Fruit fly (Drosophila melanogaster): Measurements from ENCODE around the gene CG13614.

The CG13614 gene

dm6 chr3R:24367120-24367519, 2.2 kb upstream of the CG13614 start, which contains the start of gene CG42811:
TSS of gene CG42811 (minus strand) at chr3R:24367220.
- TF ChIP-seq yki (optimal IDR thresholded peaks at IDR 0.05) (no peak), Ets65A (GFP tag) (peak; percentile 5)

dm6 chr3R:24368064-24368463, 1.3 kb upstream of the CG13614 start, which contains the start of the genes CG42812 and CG33341:
TSS of gene CG42812 (minus strand) at chr3R:24368164.
TSS of gene CG33341 (plus strand) at chr3R:24368358.
- TF ChIP-seq maf-S (GFP tag; optimal IDR thresholded peaks at IDR 0.05) = no peak
- TF ChIP-seq CG6272 (GFP tag; IDR thresholded peaks at IDR 0.05) = no peak
- TF ChIP-seq tup (GFP tag; optimal IDR thresholded peaks at IDR 0.05) = no peak
- TF ChIP-seq slou (GFP tag; optimal IDR thresholded peaks at IDR 0.05) = no peak
- TF ChIP-seq TFAM (GFP tag; optimal IDR thresholded peaks at IDR 0.05) = no peak
- no peak for TF ChIP-seq trh (GFP tag; optimal IDR thresholded peaks at IDR 0.05)
- TF ChIP-seq gce (GFP tag; IDR thresholded peaks at IDR 0.05) = no peak
- TF ChIP-seq CG18619 (GFP tag; optimal IDR thresholded peaks at IDR 0.05) = no peak
- TF ChIP-seq Chrac-16 (GFP tag; optimal IDR thresholded peaks at IDR 0.05) = no peak
- no peak for TF ChIP-seq Nf-YA (GFP tag; IDR thresholded peaks at IDR 0.05)
- no peak for TF ChIP-seq CG13296 (GFP tag; optimal IDR thresholded peaks at IDR 0.05)
- no peak for TF ChIP-seq Scr (GFP tag; IDR thresholded peaks at IDR 0.05; ENCODE audit: partially characterized antibody)
- TF ChIP-seq CG12236 (GFP tag; optimal IDR thresholded peaks at IDR 0.05) = no peak
- TF ChIP-seq CG6683 (GFP tag; optimal IDR thresholded peaks at IDR 0.05) = no peak
- TF ChIP-seq CG8944 (GFP tag; optimal IDR thresholded peaks at IDR 0.05) = no peak

- no peak for TF ChIP-seq fd102C (GFP tag; optimal IDR thresholded peaks at IDR 0.05)
- no peak for TF ChIP-seq Trl (optimal IDR thresholded peaks at IDR 0.05)
- TF ChIP-seq Trl (GFP tag; optimal IDR thresholded peaks at IDR 0.05) = no peak
- no peak for TF ChIP-seq CG11247 (GFP tag; IDR thresholded peaks at IDR 0.05)
- TF ChIP-seq Nf-YA (GFP tag; IDR thresholded peaks at IDR 0.05) = no peak
- no peak for TF ChIP-seq CG8388 (GFP tag; optimal IDR thresholded peaks at IDR 0.05)
Observed at dm6 chr3R:24372662-24373061, 3.3 kb downstream of the CG13614 start, which contains the start of gene CG17782. TSS of gene CG17782 (minus strand) at chr3R:24372762.

- no peak for TF ChIP-seq gsb-n (tag; optimal IDR thresholded peaks at IDR 0.05)
- TF ChIP-seq Mad (GFP tag; optimal IDR thresholded peaks at IDR 0.05) = no peak
- no peak for TF ChIP-seq CG11085 (GFP tag; IDR thresholded peaks at IDR 0.05)
- no peak for TF ChIP-seq CG3065 (GFP tag; optimal IDR thresholded peaks at IDR 0.05)
- TF ChIP-seq CG18764 (GFP tag; optimal IDR thresholded peaks at IDR 0.05) = no peak
- TF ChIP-seq GATAe (GFP tag; conservative IDR thresholded peaks at IDR 0.05) = no peak
- TF ChIP-seq cg (GFP tag; optimal IDR thresholded peaks at IDR 0.05) = no peak
- no peak for TF ChIP-seq Nf-YB (GFP tag; optimal IDR thresholded peaks at IDR 0.05)
- no peak for TF ChIP-seq CrebB (tag; optimal IDR thresholded peaks at IDR 0.05)
- TF ChIP-seq corto (GFP tag; optimal IDR thresholded peaks at IDR 0.05) = no peak
- no peak for TF ChIP-seq cad (GFP tag; optimal IDR thresholded peaks at IDR 0.05)
- no peak for TF ChIP-seq CG43689 (GFP tag; IDR thresholded peaks at IDR 0.05)
- TF ChIP-seq CG11696 (GFP tag; IDR thresholded peaks at IDR 0.05) = no peak
- no peak for TF ChIP-seq tx (GFP tag; optimal IDR thresholded peaks at IDR 0.05)
Observed at dm6 chr3R:24375561-24375960, 6.2 kb downstream of the CG13614 start, which contains the start of gene CG17781. TSS of gene CG17781 (minus strand) at chr3R:24375661.

- TF ChIP-seq CG1792 (GFP tag; optimal IDR thresholded peaks at IDR 0.05) = no peak
- TF ChIP-seq Ets65A (GFP tag) = peak; percentile 10
Observed at dm6 chr3R:24376565-24376964, 7.2 kb downstream of the CG13614 start, which contains the start of gene CG33342. TSS of gene CG33342 (plus strand) at chr3R:24376865.

Measured in whole organism, embryonic.